Worm (Caenorhabditis elegans): ENCODE data around the gene gtf-2E1.

The gtf-2E1 gene

ce11 chrIV:17268628-17269027, 13.5 kb downstream of the gtf-2E1 start (continued):
- TF ChIP-seq duxl-1 (tag; optimal IDR thresholded peaks at IDR 0.05; ENCODE audit: poor library complexity), result no peak
- TF ChIP-seq skn-1 (tag; optimal IDR thresholded peaks at IDR 0.05), result no peak
- no peak for TF ChIP-seq spr-3 (GFP tag; optimal IDR thresholded peaks at IDR 0.05)
- peak; percentile 97 for TF ChIP-seq aha-1 (tag)
- TF ChIP-seq ztf-7 (tag; optimal IDR thresholded peaks at IDR 0.05), result no peak
- peak; percentile 29 for TF ChIP-seq ama-1 (optimal IDR thresholded peaks at IDR 0.05)
- TF ChIP-seq hmg-1.1 (GFP tag; IDR thresholded peaks at IDR 0.05), result peak; percentile 72
- no peak for TF ChIP-seq nhr-41 (GFP tag; IDR thresholded peaks at IDR 0.05)
- no peak for TF ChIP-seq spr-1 (tag; optimal IDR thresholded peaks at IDR 0.05)
- TF ChIP-seq nhr-42 (GFP tag; IDR thresholded peaks at IDR 0.05), result no peak
- TF ChIP-seq nhr-11 (tag; optimal IDR thresholded peaks at IDR 0.05), result no peak
- TF ChIP-seq aly-2 (tag; optimal IDR thresholded peaks at IDR 0.05), result no peak
- no peak for TF ChIP-seq egl-27 (tag; optimal IDR thresholded peaks at IDR 0.05)
- no peak for TF ChIP-seq madf-9 (GFP tag; conservative IDR thresholded peaks at IDR 0.05)
- TF ChIP-seq zfp-3 (GFP tag; conservative IDR thresholded peaks at IDR 0.05), result no peak
- TF ChIP-seq ceh-20 (GFP tag; IDR thresholded peaks at IDR 0.05), result no peak

DNA sequence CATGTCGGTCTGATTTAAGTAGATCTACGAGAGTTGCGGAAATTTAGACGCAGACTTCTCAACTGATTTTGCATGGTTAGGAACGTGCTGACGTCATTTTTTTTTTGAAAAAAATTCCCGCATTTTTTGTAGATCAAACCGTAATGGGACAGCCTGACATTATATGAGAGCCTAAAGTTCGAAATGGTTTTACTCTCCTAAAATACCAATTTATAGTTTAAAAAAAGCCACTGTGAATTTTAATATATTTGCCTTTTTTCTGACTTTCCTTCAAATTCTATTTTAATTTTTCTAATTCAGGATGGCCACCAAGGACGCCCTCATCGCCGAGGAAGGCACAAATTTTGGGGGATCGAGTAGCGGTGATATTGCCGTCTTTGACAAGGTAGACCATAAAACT, 13.9 kb downstream of the gtf-2E1 start, which contains the start of gene atgp-1:
Gene atgp-1, plus strand, starts transcription at position 301 of the 400 bp plus-strand sequence.
- TF ChIP-seq mdl-1 (tag; optimal IDR thresholded peaks at IDR 0.05), result no peak
- TF ChIP-seq ZK337.2 (GFP tag; IDR thresholded peaks at IDR 0.05), result no peak
- TF ChIP-seq D1046.2 (GFP tag; IDR thresholded peaks at IDR 0.05), result no peak
- TF ChIP-seq zfp-2 (tag; optimal IDR thresholded peaks at IDR 0.05), result no peak
- TF ChIP-seq cey-2 (tag; optimal IDR thresholded peaks at IDR 0.05; ENCODE audit: borderline replicate concordance, insufficient read depth), result no peak

- TF ChIP-seq nhr-48 (tag; optimal IDR thresholded peaks at IDR 0.05) (no peak), zfp-2 (tag; optimal IDR thresholded peaks at IDR 0.05) (no peak), F26F4.8 (GFP tag; conservative IDR thresholded peaks at IDR 0.05) (no peak), spr-3 (GFP tag; optimal IDR thresholded peaks at IDR 0.05) (no peak), madf-5 (GFP tag; IDR thresholded peaks at IDR 0.05) (no peak), hif-1 (tag; optimal IDR thresholded peaks at IDR 0.05) (no peak), lin-29 (GFP tag; IDR thresholded peaks at IDR 0.05) (no peak), nhr-11 (tag; optimal IDR thresholded peaks at IDR 0.05) (no peak), zip-2 (tag; optimal IDR thresholded peaks at IDR 0.05) (no peak), egl-43 (GFP tag; IDR thresholded peaks at IDR 0.05) (no peak), daf-19 (GFP tag; conservative IDR thresholded peaks at IDR 0.05) (no peak), nhr-111 (GFP tag; optimal IDR thresholded peaks at IDR 0.05) (no peak)
Measured at ce11 chrIV:17269702-17270101, 14.6 kb downstream of the gtf-2E1 start.

- TF ChIP-seq aha-1 (tag), result peak; percentile 34
- TF ChIP-seq T26A8.4 (GFP tag; IDR thresholded peaks at IDR 0.05), result no peak
- peak; percentile 64 for TF ChIP-seq lin-38 (GFP tag; IDR thresholded peaks at IDR 0.05)
- TF ChIP-seq lim-7 (GFP tag; IDR thresholded peaks at IDR 0.05), result no peak
- TF ChIP-seq rbr-2 (tag; optimal IDR thresholded peaks at IDR 0.05), result no peak
- TF ChIP-seq dpl-1 (GFP tag; optimal IDR thresholded peaks at IDR 0.05), result no peak
- TF ChIP-seq nhr-41 (GFP tag; IDR thresholded peaks at IDR 0.05), result no peak
- no peak for TF ChIP-seq lir-3 (tag; optimal IDR thresholded peaks at IDR 0.05)
- 0 out of 2 replicates have a peak, but pooled peaks have one; percentile 45 for TF ChIP-seq snpc-1.2 (GFP tag; IDR thresholded peaks at IDR 0.05)
- no peak for TF ChIP-seq mdl-1 (tag; optimal IDR thresholded peaks at IDR 0.05)
- TF ChIP-seq nhr-25 (tag; optimal IDR thresholded peaks at IDR 0.05; ENCODE audit: borderline replicate concordance, insufficient read depth), result no peak
- TF ChIP-seq unc-130 (GFP tag; optimal IDR thresholded peaks at IDR 0.05), result no peak
- TF ChIP-seq zfp-3 (GFP tag; conservative IDR thresholded peaks at IDR 0.05), result no peak
Measured at ce11 chrIV:17273602-17274110, 18.6 kb downstream of the gtf-2E1 start, which contains the start of gene gln-5. Gene gln-5 (minus strand): TSS chrIV:17273652.

All from whole organism, L4 larva.